Worm (Caenorhabditis elegans) whole organism, late embryonic: Measurements from ENCODE around the gene mdh-2.

Experiments
- C08G9.2 ChIP-seq: sonication (generic microtip); optimal IDR thresholded peaks from 2 replicates; lab custom pipeline; 2016; ENCODE audit warnings: mild to moderate bottlenecking, missing genetic modification characterization, moderate library complexity, missing compliant biosample characterization
- T23F11.4 ChIP-seq: fragments of 200-800 bp; sonication (Bioruptor generic); optimal IDR thresholded peaks from 2 replicates; lab custom pipeline; 2018; ENCODE audit warnings: mild to moderate bottlenecking, missing genetic modification characterization, missing compliant biosample characterization
- ama-1 ChIP-seq: fragments of 150-350 bp; optimal IDR thresholded peaks from 2 replicates; lab custom pipeline; 2014
- dve-1 ChIP-seq: sonication (generic microtip); optimal IDR thresholded peaks from 2 replicates; lab custom pipeline; 2017; ENCODE audit warnings: antibody characterized with exemption, mild to moderate bottlenecking, missing genetic modification characterization, missing compliant biosample characterization
- elt-2 ChIP-seq: sonication (generic microtip); optimal IDR thresholded peaks from 2 replicates; lab custom pipeline; 2016; ENCODE audit warnings: missing genetic modification reagents, missing genetic modification characterization, missing compliant biosample characterization
- ets-4 ChIP-seq: sonication (generic microtip); optimal IDR thresholded peaks from 2 replicates; lab custom pipeline; 2016; ENCODE audit warnings: missing genetic modification characterization, missing compliant biosample characterization
- fax-1 ChIP-seq: sonication (generic microtip); optimal IDR thresholded peaks from 2 replicates; lab custom pipeline; 2016; ENCODE audit warnings: missing genotype, missing genetic modification characterization, missing compliant biosample characterization
- lim-6 ChIP-seq: sonication (generic microtip); optimal IDR thresholded peaks from 2 replicates; lab custom pipeline; 2016; ENCODE audit warnings: missing genetic modification characterization, missing compliant biosample characterization
- nhr-11 ChIP-seq: fragments of 150-350 bp; optimal IDR thresholded peaks from 2 replicates; lab custom pipeline; 2014; ENCODE audit warnings: missing biosample characterization, missing genetic modification characterization
- pag-3 ChIP-seq: sonication (generic microtip); optimal IDR thresholded peaks from 2 replicates; lab custom pipeline; 2016; ENCODE audit warnings: missing compliant biosample characterization, missing genetic modification characterization, borderline replicate concordance
- unc-86 ChIP-seq: sonication (generic microtip); optimal IDR thresholded peaks from 2 replicates; lab custom pipeline; 2016; ENCODE audit warnings: missing genetic modification characterization, missing compliant biosample characterization
- zip-5 ChIP-seq: sonication (generic microtip); optimal IDR thresholded peaks from 2 replicates; lab custom pipeline; 2016; ENCODE audit warnings: missing genetic modification characterization, missing compliant biosample characterization
- ztf-16 ChIP-seq: sonication (generic microtip); optimal IDR thresholded peaks from 2 replicates; lab custom pipeline; 2017; ENCODE audit warnings: missing genetic modification characterization, missing compliant biosample characterization

ce11 chrIII:6653932-6654331 lies 46.0 kb upstream of the mdh-2 start:
- TF ChIP-seq C08G9.2 = no peak
- TF ChIP-seq lim-6 (tag; lab: Kevin White, UChicago) = no peak
- TF ChIP-seq ama-1 (lab: Kevin White, UChicago) = no peak
- TF ChIP-seq pag-3 (tag; lab: Kevin White, UChicago) = no peak
- TF ChIP-seq T23F11.4 = no peak
- no peak for TF ChIP-seq nhr-11 (tag; lab: Kevin White, UChicago)
- no peak for TF ChIP-seq elt-2 (tag; lab: Kevin White, UChicago)
- no peak for TF ChIP-seq zip-5
- TF ChIP-seq ztf-16 (tag; lab: Kevin White, UChicago) = no peak
- no peak for TF ChIP-seq unc-86 (tag; lab: Kevin White, UChicago)
- TF ChIP-seq dve-1 (tag; lab: Kevin White, UChicago) = no peak
- no peak for TF ChIP-seq ets-4 (tag; lab: Kevin White, UChicago)
- no peak for TF ChIP-seq fax-1 (tag; lab: Kevin White, UChicago)
